Fruit fly (Drosophila melanogaster): ENCODE results near the gene Pitslre.

Pitslre gene

dm6 chr3L:20800208-20800607 is 28.9 kb downstream of the Pitslre start, which contains the start of gene Spc105R (continued):
- TF ChIP-seq HLH4C (GFP tag; IDR thresholded peaks at IDR 0.05; ENCODE audit: partially characterized antibody) (no peak), Max (GFP tag; optimal IDR thresholded peaks at IDR 0.05) (no peak), Hsf (GFP tag; optimal IDR thresholded peaks at IDR 0.05) (no peak), CG10654 (GFP tag; optimal IDR thresholded peaks at IDR 0.05) (no peak), amos (GFP tag; IDR thresholded peaks at IDR 0.05; ENCODE audit: partially characterized antibody) (peak; percentile 31; the same call in 1 of the 2 replicates), TFAM (GFP tag; optimal IDR thresholded peaks at IDR 0.05) (no peak), pum (GFP tag; optimal IDR thresholded peaks at IDR 0.05) (no peak), Meics (GFP tag; optimal IDR thresholded peaks at IDR 0.05) (no peak), CG2199 (GFP tag; IDR thresholded peaks at IDR 0.05) (no peak), Ets97D (GFP tag; optimal IDR thresholded peaks at IDR 0.05) (peak; percentile 86), CG10565 (GFP tag; optimal IDR thresholded peaks at IDR 0.05) (no peak), Camta (GFP tag; optimal IDR thresholded peaks at IDR 0.05) (no peak), CG3281 (GFP tag; optimal IDR thresholded peaks at IDR 0.05) (no peak), CG42726 (GFP tag; IDR thresholded peaks at IDR 0.05; ENCODE audit: partially characterized antibody) (no peak), CkIIα-i1 (GFP tag; IDR thresholded peaks at IDR 0.05) (no peak), ind (GFP tag; optimal IDR thresholded peaks at IDR 0.05) (no peak), E2f1 (GFP tag; IDR thresholded peaks at IDR 0.05) (no peak)

dm6 chr3L:20809088-20809999 is 38.0 kb downstream of the Pitslre start, which contains the start of the genes CG3634 and HIPP1:
Gene CG3634 (minus strand): TSS chr3L:20809272.
Gene HIPP1 (plus strand): TSS chr3L:20809669.
- TF ChIP-seq insv (GFP tag; optimal IDR thresholded peaks at IDR 0.05) = no peak
- no peak for TF ChIP-seq CG11247 (GFP tag; IDR thresholded peaks at IDR 0.05)
- no peak for TF ChIP-seq Fer2 (tag; optimal IDR thresholded peaks at IDR 0.05)
- no peak for TF ChIP-seq CG5953 (GFP tag; IDR thresholded peaks at IDR 0.05)
- no peak for TF ChIP-seq C15 (GFP tag; IDR thresholded peaks at IDR 0.05)
- TF ChIP-seq CG10543 (GFP tag; optimal IDR thresholded peaks at IDR 0.05) = no peak
- no peak for TF ChIP-seq dm (GFP tag; optimal IDR thresholded peaks at IDR 0.05)
- TF ChIP-seq E2f2 (GFP tag; IDR thresholded peaks at IDR 0.05) = peak; percentile 50; the same call in 1 of the 2 replicates
- TF ChIP-seq CG13123 (GFP tag; optimal IDR thresholded peaks at IDR 0.05) = no peak
- TF ChIP-seq CG2678 (tag; optimal IDR thresholded peaks at IDR 0.05) = no peak
- TF ChIP-seq ftz-f1 (GFP tag; optimal IDR thresholded peaks at IDR 0.05) = no peak
- TF ChIP-seq Sry-δ (GFP tag; optimal IDR thresholded peaks at IDR 0.05) = peak; percentile 80
- TF ChIP-seq CG9817 (tag; optimal IDR thresholded peaks at IDR 0.05) = no peak
- TF ChIP-seq CG3995 (GFP tag; optimal IDR thresholded peaks at IDR 0.05) = peak; percentile 27
- TF ChIP-seq danr (GFP tag; IDR thresholded peaks at IDR 0.05) = no peak
- TF ChIP-seq CG11085 (GFP tag; IDR thresholded peaks at IDR 0.05) = no peak
- peak; percentile 75 for TF ChIP-seq CG14710 (tag; optimal IDR thresholded peaks at IDR 0.05)
- no peak for TF ChIP-seq Aef1 (GFP tag; IDR thresholded peaks at IDR 0.05)
- TF ChIP-seq CG10654 (GFP tag; optimal IDR thresholded peaks at IDR 0.05) = no peak
- TF ChIP-seq CG12769 (tag; optimal IDR thresholded peaks at IDR 0.05) = no peak
- TF ChIP-seq NC2β (GFP tag; optimal IDR thresholded peaks at IDR 0.05) = no peak
- no peak for TF ChIP-seq CG15011 (GFP tag; optimal IDR thresholded peaks at IDR 0.05)
- TF ChIP-seq chinmo (GFP tag; IDR thresholded peaks at IDR 0.05; ENCODE audit: partially characterized antibody) = 0 out of 4 replicates have a peak, but pooled peaks have one; percentile 74
- no peak for TF ChIP-seq Elba2 (GFP tag; optimal IDR thresholded peaks at IDR 0.05)
- no peak for TF ChIP-seq CG33213 (GFP tag; optimal IDR thresholded peaks at IDR 0.05)
- TF ChIP-seq CG5245 (GFP tag; optimal IDR thresholded peaks at IDR 0.05) = no peak
- no peak for TF ChIP-seq CG8281 (tag; optimal IDR thresholded peaks at IDR 0.05)
- no peak for TF ChIP-seq CG5180 (GFP tag; optimal IDR thresholded peaks at IDR 0.05)
- no peak for TF ChIP-seq pum (GFP tag; optimal IDR thresholded peaks at IDR 0.05)
- no peak for TF ChIP-seq Hmr (GFP tag; optimal IDR thresholded peaks at IDR 0.05)
- no peak for TF ChIP-seq CG13296 (GFP tag; optimal IDR thresholded peaks at IDR 0.05)
- no peak for TF ChIP-seq gcm2 (GFP tag; optimal IDR thresholded peaks at IDR 0.05)
- TF ChIP-seq CG8478 (optimal IDR thresholded peaks at IDR 0.05) = no peak
- TF ChIP-seq CG10321 (GFP tag; IDR thresholded peaks at IDR 0.05) = no peak

Measured in whole organism, embryonic.